Worm (Caenorhabditis elegans) whole organism, L3 larva: ENCODE measurements around the gene ttll-4.

ENCODE experiments used
- ZK546.5 ChIP-seq: sonication (generic microtip); optimal IDR thresholded peaks from 2 replicates; lab custom pipeline; 2017; ENCODE audit warnings: missing biosample characterization, missing genetic modification characterization
- ceh-28 ChIP-seq: fragments of 150-350 bp; optimal IDR thresholded peaks from 2 replicates; lab custom pipeline; 2014; ENCODE audit warnings: missing biosample characterization, missing genetic modification reagents, missing genetic modification characterization
- ceh-9 ChIP-seq: sonication (generic microtip); optimal IDR thresholded peaks from 2 replicates; lab custom pipeline; 2018; ENCODE audit warnings: missing biosample characterization, missing genetic modification characterization
- egl-27 ChIP-seq: sonication (generic microtip); optimal IDR thresholded peaks from 4 replicates; lab custom pipeline; 2017; ENCODE audit warnings: missing biosample characterization, missing genetic modification reagents, missing genetic modification characterization
- egl-5 ChIP-seq: fragments of 150-350 bp; optimal IDR thresholded peaks from 2 replicates; lab custom pipeline; 2017; ENCODE audit warnings: missing biosample characterization, missing genetic modification reagents, missing genetic modification characterization, inconsistent platforms
- elt-1 ChIP-seq: fragments of 150-350 bp; optimal IDR thresholded peaks from 2 replicates; lab custom pipeline; 2014; ENCODE audit warnings: missing biosample characterization, missing genetic modification characterization
- elt-3 ChIP-seq, 3 experiments: fragments of 150-350 bp in 1 of 3; sonication (generic microtip) in 2 of 3; optimal IDR thresholded peaks; 2 replicates in 2 of 3; 4 replicates in 1 of 3; lab custom pipeline; 2014 to 2017; ENCODE audit warnings: missing biosample characterization in 3 of 3, missing genetic modification characterization in 3 of 3
- eor-1 ChIP-seq, 2 experiments: fragments of 150-350 bp; optimal IDR thresholded peaks; 2 replicates each; lab custom pipeline; 2014 to 2018; ENCODE audit warnings: missing biosample characterization in 2 of 2, missing genetic modification characterization in 2 of 2
- fkh-10 ChIP-seq: sonication (generic microtip); optimal IDR thresholded peaks from 2 replicates; lab custom pipeline; 2017; ENCODE audit warnings: missing biosample characterization, missing genetic modification reagents, missing genetic modification characterization
- hmg-11 ChIP-seq: sonication (generic microtip); optimal IDR thresholded peaks from 2 replicates; lab custom pipeline; 2016; ENCODE audit warnings: missing genetic modification characterization, missing compliant biosample characterization
- lin-39 ChIP-seq: fragments of 150-350 bp; optimal IDR thresholded peaks from 2 replicates; lab custom pipeline; 2018; ENCODE audit warnings: missing biosample characterization, missing genetic modification reagents, missing genetic modification characterization
- lsy-12 ChIP-seq: sonication (generic microtip); optimal IDR thresholded peaks from 2 replicates; lab custom pipeline; 2016; ENCODE audit warnings: mild to moderate bottlenecking, missing genetic modification characterization, missing compliant biosample characterization
- mdl-1 ChIP-seq: fragments of 150-350 bp; optimal IDR thresholded peaks from 2 replicates; lab custom pipeline; 2014; ENCODE audit warnings: missing biosample characterization, missing genetic modification characterization
- mml-1 ChIP-seq: fragments of 150-350 bp; sonication (generic microtip); optimal IDR thresholded peaks from 3 replicates; lab custom pipeline; 2014; ENCODE audit warnings: missing biosample characterization, missing genetic modification characterization
- nfya-1 ChIP-seq: sonication (generic microtip); optimal IDR thresholded peaks from 2 replicates; lab custom pipeline; 2017; ENCODE audit warnings: missing genetic modification characterization, mild to moderate bottlenecking, missing compliant biosample characterization, antibody characterized with exemption, moderate library complexity; ENCODE audit not compliant: insufficient read depth
- nhr-11 ChIP-seq: fragments of 150-350 bp; optimal IDR thresholded peaks from 2 replicates; lab custom pipeline; 2014; ENCODE audit warnings: missing biosample characterization, missing genetic modification characterization
- nhr-23 ChIP-seq: fragments of 150-350 bp; optimal IDR thresholded peaks from 2 replicates; lab custom pipeline; 2014; ENCODE audit warnings: missing biosample characterization, missing genetic modification reagents, missing genetic modification characterization
- nhr-25 ChIP-seq: sonication (generic microtip); optimal IDR thresholded peaks from 2 replicates; lab custom pipeline; 2017; ENCODE audit warnings: missing biosample characterization, missing genetic modification characterization
- nhr-76 ChIP-seq: fragments of 150-350 bp; sonication (generic microtip); optimal IDR thresholded peaks from 5 replicates; lab custom pipeline; 2014; ENCODE audit warnings: missing biosample characterization, missing genetic modification characterization
- skn-1 ChIP-seq: fragments of 150-350 bp; optimal IDR thresholded peaks from 2 replicates; lab custom pipeline; 2014; ENCODE audit warnings: missing biosample characterization, missing genetic modification characterization
- snpc-4 ChIP-seq: fragments of 150-350 bp; optimal IDR thresholded peaks from 2 replicates; lab custom pipeline; 2014; ENCODE audit warnings: missing biosample characterization, missing genetic modification characterization
- tbx-2 ChIP-seq: sonication (generic microtip); optimal IDR thresholded peaks from 2 replicates; lab custom pipeline; 2016; ENCODE audit warnings: mild to moderate bottlenecking, missing genetic modification characterization, missing compliant biosample characterization
- unc-39 ChIP-seq: sonication (generic microtip); optimal IDR thresholded peaks from 4 replicates; lab custom pipeline; 2017; ENCODE audit warnings: missing biosample characterization, missing genetic modification characterization
- unc-62 ChIP-seq: fragments of 150-350 bp; sonication (generic microtip); optimal IDR thresholded peaks from 4 replicates; lab custom pipeline; 2014; ENCODE audit warnings: missing biosample characterization, missing genetic modification reagents, missing genetic modification characterization
- zag-1 ChIP-seq: fragments of 150-350 bp; optimal IDR thresholded peaks from 2 replicates; lab custom pipeline; 2014; ENCODE audit warnings: missing biosample characterization, missing genetic modification characterization
- ztf-11 ChIP-seq: fragments of 150-350 bp; optimal IDR thresholded peaks from 2 replicates; lab custom pipeline; 2014; ENCODE audit warnings: missing biosample characterization, missing genetic modification characterization

The ttll-4 gene

DNA sequence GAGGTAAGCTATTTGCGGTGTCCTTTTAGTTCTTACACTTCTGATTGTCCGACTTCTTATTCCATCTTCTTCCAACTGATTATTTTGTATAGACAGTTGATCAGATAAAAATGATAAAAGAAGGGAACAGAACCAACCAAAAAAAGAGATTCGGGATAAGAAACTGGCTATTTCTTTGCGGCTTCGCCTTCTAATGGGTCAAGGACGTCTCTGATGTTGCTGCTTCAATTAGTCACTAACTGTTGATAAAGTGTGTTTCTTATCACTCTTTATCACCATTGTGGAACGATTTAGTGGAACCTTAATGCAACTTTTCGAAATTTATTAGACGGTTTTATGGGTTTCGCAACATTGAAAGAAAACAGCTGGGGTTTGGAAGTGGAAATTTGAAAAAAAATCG is 46.3 kb downstream of the ttll-4 start:
- TF ChIP-seq elt-3 (tag; optimal IDR thresholded peaks at IDR 0.05; lab: Kevin White, UChicago) (peak in 2 of 3 experiments; percentile 56 to 95), eor-1 (tag; optimal IDR thresholded peaks at IDR 0.05; lab: Kevin White, UChicago) (no peak), nhr-23 (tag; lab: Kevin White, UChicago) (peak; percentile 81), egl-27 (tag; lab: Kevin White, UChicago) (no peak), elt-1 (tag; lab: Kevin White, UChicago) (no peak), nhr-25 (tag; lab: Kevin White, UChicago) (peak; percentile 66), ztf-11 (tag; lab: Kevin White, UChicago) (no peak)

DNA sequence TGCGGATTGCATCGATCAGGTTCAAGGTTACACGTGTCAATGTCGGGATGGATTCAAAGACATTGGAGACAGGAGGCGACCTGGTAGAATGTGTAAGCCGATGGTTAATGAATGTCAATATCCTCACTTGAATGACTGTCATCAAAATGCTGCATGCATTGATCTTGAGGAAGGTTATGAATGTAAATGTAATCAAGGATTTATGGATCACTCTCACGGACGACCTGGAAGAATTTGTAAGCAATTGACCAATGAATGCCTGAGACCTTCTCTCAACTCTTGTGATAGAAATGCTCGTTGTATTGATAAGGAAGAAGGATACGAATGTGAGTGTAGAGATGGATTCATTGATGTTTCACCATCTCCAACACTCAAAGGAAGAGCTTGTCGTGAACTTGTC is 54.0 kb downstream of the ttll-4 start:
- TF ChIP-seq zag-1 (no peak), hmg-11 (tag; lab: Kevin White, UChicago) (no peak), mml-1 (no peak), tbx-2 (tag; lab: Kevin White, UChicago) (no peak), elt-3 (tag; optimal IDR thresholded peaks at IDR 0.05; lab: Kevin White, UChicago) (no peak)

DNA sequence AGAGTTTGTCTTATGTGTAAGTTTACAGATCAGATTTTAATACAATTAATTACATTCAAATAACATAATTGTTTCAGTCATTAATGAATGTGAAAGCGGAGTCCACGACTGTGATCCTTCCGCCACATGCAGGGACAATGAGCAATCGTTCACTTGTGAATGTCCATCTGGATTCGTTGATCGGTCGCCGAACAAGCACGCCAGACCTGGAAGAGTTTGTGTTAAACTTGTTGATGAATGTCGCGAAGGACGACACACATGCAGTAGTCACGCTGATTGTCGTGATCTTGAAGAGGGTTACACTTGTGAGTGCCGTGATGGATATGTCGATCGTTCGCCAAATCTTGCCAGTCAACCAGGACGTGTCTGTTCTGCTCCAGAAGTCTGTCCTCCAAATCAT is 54.6 kb downstream of the ttll-4 start:
- TF ChIP-seq mdl-1 (tag; lab: Kevin White, UChicago) = no peak
- TF ChIP-seq, all 47 proteins: peak for 0

- TF ChIP-seq egl-5 (tag; lab: Kevin White, UChicago) (no peak), lsy-12 (no peak), ceh-9 (tag; lab: Kevin White, UChicago) (no peak)
Observed at ce11 chrIII:10179444-10179843, 55.5 kb downstream of the ttll-4 start.

DNA sequence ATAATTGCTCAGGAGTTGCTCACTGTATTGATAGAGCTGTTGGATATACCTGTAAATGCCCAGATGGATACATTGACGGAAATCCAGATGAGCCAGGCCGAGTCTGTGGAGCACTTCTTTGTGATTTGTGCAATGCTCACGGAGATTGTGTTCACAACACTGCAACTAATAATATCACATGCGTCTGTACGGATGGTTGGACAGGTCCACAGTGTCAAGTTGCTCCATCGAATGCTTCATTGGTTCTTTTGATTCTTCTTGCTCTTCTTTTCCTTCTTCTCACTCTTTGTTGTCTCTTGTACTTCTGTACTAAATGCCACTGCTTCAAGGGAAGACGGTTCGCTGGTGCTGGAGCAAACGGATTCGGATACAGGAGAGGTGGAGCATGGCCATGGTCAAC is 57.9 kb downstream of the ttll-4 start:
- TF ChIP-seq nhr-76 (tag; lab: Kevin White, UChicago) (no peak), nhr-11 (tag; lab: Kevin White, UChicago) (no peak), ceh-28 (tag; lab: Kevin White, UChicago) (no peak), nfya-1 (tag; lab: Kevin White, UChicago) (no peak), unc-62 (no peak), elt-1 (tag; lab: Kevin White, UChicago) (no peak), snpc-4 (tag; lab: Kevin White, UChicago) (no peak), eor-1 (tag; optimal IDR thresholded peaks at IDR 0.05; lab: Kevin White, UChicago) (no peak), ZK546.5 (tag; lab: Kevin White, UChicago) (no peak), hmg-11 (tag; lab: Kevin White, UChicago) (no peak), fkh-10 (GFP tag; lab: Kevin White, UChicago) (no peak), mdl-1 (tag; lab: Kevin White, UChicago) (no peak), skn-1 (tag; lab: Kevin White, UChicago) (no peak), egl-5 (tag; lab: Kevin White, UChicago) (no peak), lin-39 (tag; lab: Kevin White, UChicago) (no peak), unc-39 (tag; lab: Kevin White, UChicago) (no peak)
